Worm (Caenorhabditis elegans) whole organism, late embryonic: ENCODE measurements around the gene F37B12.1.

Experiments
- K09A11.1 ChIP-seq: sonication (generic microtip); optimal IDR thresholded peaks from 2 replicates; lab custom pipeline; 2017; ENCODE audit warnings: antibody characterized with exemption, mild to moderate bottlenecking, missing genetic modification characterization, missing compliant biosample characterization; ENCODE audit not compliant: insufficient read depth
- T23F11.4 ChIP-seq: fragments of 200-800 bp; sonication (Bioruptor generic); optimal IDR thresholded peaks from 2 replicates; lab custom pipeline; 2018; ENCODE audit warnings: mild to moderate bottlenecking, missing genetic modification characterization, missing compliant biosample characterization
- Y22D7AL.16 ChIP-seq: sonication (generic microtip); optimal IDR thresholded peaks from 2 replicates; lab custom pipeline; 2016; ENCODE audit warnings: missing genetic modification characterization, missing compliant biosample characterization
- ahr-1 ChIP-seq: sonication (generic microtip); optimal IDR thresholded peaks from 2 replicates; lab custom pipeline; 2016; ENCODE audit warnings: missing genetic modification characterization, missing compliant biosample characterization
- ceh-18 ChIP-seq: sonication (generic microtip); optimal IDR thresholded peaks from 2 replicates; lab custom pipeline; 2016; ENCODE audit warnings: missing genetic modification characterization, missing compliant biosample characterization
- ceh-19 ChIP-seq: fragments of 200-800 bp; sonication (Bioruptor generic); optimal IDR thresholded peaks from 2 replicates; lab custom pipeline; 2018; ENCODE audit warnings: mild to moderate bottlenecking, missing genetic modification characterization, missing compliant biosample characterization
- ceh-22 ChIP-seq: sonication (generic microtip); optimal IDR thresholded peaks from 2 replicates; lab custom pipeline; 2017; ENCODE audit warnings: missing biosample characterization, missing genetic modification characterization
- ceh-24 ChIP-seq: sonication (generic microtip); optimal IDR thresholded peaks from 2 replicates; lab custom pipeline; 2016; ENCODE audit warnings: mild to moderate bottlenecking, missing genetic modification characterization, missing compliant biosample characterization
- ceh-30 ChIP-seq: fragments of 150-350 bp; optimal IDR thresholded peaks from 2 replicates; lab custom pipeline; 2014; ENCODE audit warnings: missing biosample characterization, missing genetic modification characterization
- ceh-6 ChIP-seq: fragments of 200-800 bp; sonication (Bioruptor generic); optimal IDR thresholded peaks from 2 replicates; lab custom pipeline; 2018; ENCODE audit warnings: mild to moderate bottlenecking, missing genetic modification characterization, missing compliant biosample characterization
- ceh-9 ChIP-seq: sonication (generic microtip); optimal IDR thresholded peaks from 2 replicates; lab custom pipeline; 2016; ENCODE audit warnings: mild to moderate bottlenecking, missing genetic modification characterization, inconsistent platforms, missing compliant biosample characterization
- che-1 ChIP-seq: sonication (generic microtip); optimal IDR thresholded peaks from 2 replicates; lab custom pipeline; 2016; ENCODE audit warnings: mild to moderate bottlenecking, missing genetic modification characterization, missing compliant biosample characterization
- dve-1 ChIP-seq: sonication (generic microtip); optimal IDR thresholded peaks from 2 replicates; lab custom pipeline; 2017; ENCODE audit warnings: antibody characterized with exemption, mild to moderate bottlenecking, missing genetic modification characterization, missing compliant biosample characterization
- elt-2 ChIP-seq: sonication (generic microtip); optimal IDR thresholded peaks from 2 replicates; lab custom pipeline; 2016; ENCODE audit warnings: missing genetic modification reagents, missing genetic modification characterization, missing compliant biosample characterization
- ets-4 ChIP-seq: sonication (generic microtip); optimal IDR thresholded peaks from 2 replicates; lab custom pipeline; 2016; ENCODE audit warnings: missing genetic modification characterization, missing compliant biosample characterization
- fax-1 ChIP-seq: sonication (generic microtip); optimal IDR thresholded peaks from 2 replicates; lab custom pipeline; 2016; ENCODE audit warnings: missing genotype, missing genetic modification characterization, missing compliant biosample characterization
- fkh-6 ChIP-seq: sonication (generic microtip); optimal IDR thresholded peaks from 2 replicates; lab custom pipeline; 2016; ENCODE audit warnings: missing genetic modification characterization, missing compliant biosample characterization
- hlh-30 ChIP-seq: sonication (generic microtip); optimal IDR thresholded peaks from 2 replicates; lab custom pipeline; 2017; ENCODE audit warnings: antibody characterized with exemption, missing genetic modification characterization, missing compliant biosample characterization; ENCODE audit not compliant: insufficient read depth
- hlh-6 ChIP-seq: sonication (generic microtip); optimal IDR thresholded peaks from 2 replicates; lab custom pipeline; 2016; ENCODE audit warnings: missing genotype, missing genetic modification characterization, missing compliant biosample characterization
- hlh-8 ChIP-seq: sonication (generic microtip); optimal IDR thresholded peaks from 2 replicates; lab custom pipeline; 2016; ENCODE audit warnings: missing genotype, missing genetic modification characterization, missing compliant biosample characterization
- lim-6 ChIP-seq: sonication (generic microtip); optimal IDR thresholded peaks from 2 replicates; lab custom pipeline; 2016; ENCODE audit warnings: missing genetic modification characterization, missing compliant biosample characterization
- mec-3 ChIP-seq: sonication (generic microtip); optimal IDR thresholded peaks from 2 replicates; lab custom pipeline; 2016; ENCODE audit warnings: borderline replicate concordance, missing genetic modification characterization, missing compliant biosample characterization
- nhr-232 ChIP-seq: sonication (generic microtip); optimal IDR thresholded peaks from 2 replicates; lab custom pipeline; 2016; ENCODE audit warnings: missing genetic modification characterization, missing compliant biosample characterization
- npax-4 ChIP-seq: sonication (generic microtip); optimal IDR thresholded peaks from 2 replicates; lab custom pipeline; 2016; ENCODE audit warnings: missing genetic modification characterization, missing compliant biosample characterization
- pha-2 ChIP-seq: sonication (generic microtip); optimal IDR thresholded peaks from 2 replicates; lab custom pipeline; 2017; ENCODE audit warnings: mild to moderate bottlenecking, missing genetic modification characterization, missing compliant biosample characterization
- pha-4 ChIP-seq: fragments of 150-350 bp; optimal IDR thresholded peaks from 2 replicates; lab custom pipeline; 2018; ENCODE audit warnings: missing biosample characterization, missing genetic modification reagents, missing genetic modification characterization
- pqm-1 ChIP-seq: sonication (generic microtip); optimal IDR thresholded peaks from 2 replicates; lab custom pipeline; 2016; ENCODE audit warnings: missing genetic modification characterization, missing compliant biosample characterization
- sox-4 ChIP-seq: sonication (generic microtip); optimal IDR thresholded peaks from 2 replicates; lab custom pipeline; 2017; ENCODE audit warnings: mild to moderate bottlenecking, missing genetic modification characterization, inconsistent platforms, missing compliant biosample characterization
- syd-9 ChIP-seq: sonication (generic microtip); optimal IDR thresholded peaks from 2 replicates; lab custom pipeline; 2016; ENCODE audit warnings: mild to moderate bottlenecking, missing genetic modification characterization, moderate library complexity, missing compliant biosample characterization
- tbx-7 ChIP-seq: sonication (generic microtip); optimal IDR thresholded peaks from 2 replicates; lab custom pipeline; 2016; ENCODE audit warnings: missing genotype, missing genetic modification characterization, missing compliant biosample characterization
- unc-55 ChIP-seq: sonication (generic microtip); optimal IDR thresholded peaks from 2 replicates; lab custom pipeline; 2017; ENCODE audit warnings: missing biosample characterization, missing genetic modification reagents, missing genetic modification characterization
- unc-86 ChIP-seq: sonication (generic microtip); optimal IDR thresholded peaks from 2 replicates; lab custom pipeline; 2016; ENCODE audit warnings: missing genetic modification characterization, missing compliant biosample characterization
- zip-5 ChIP-seq: sonication (generic microtip); optimal IDR thresholded peaks from 2 replicates; lab custom pipeline; 2016; ENCODE audit warnings: missing genetic modification characterization, missing compliant biosample characterization
- ztf-16 ChIP-seq: sonication (generic microtip); optimal IDR thresholded peaks from 2 replicates; lab custom pipeline; 2017; ENCODE audit warnings: missing genetic modification characterization, missing compliant biosample characterization

The F37B12.1 gene

DNA sequence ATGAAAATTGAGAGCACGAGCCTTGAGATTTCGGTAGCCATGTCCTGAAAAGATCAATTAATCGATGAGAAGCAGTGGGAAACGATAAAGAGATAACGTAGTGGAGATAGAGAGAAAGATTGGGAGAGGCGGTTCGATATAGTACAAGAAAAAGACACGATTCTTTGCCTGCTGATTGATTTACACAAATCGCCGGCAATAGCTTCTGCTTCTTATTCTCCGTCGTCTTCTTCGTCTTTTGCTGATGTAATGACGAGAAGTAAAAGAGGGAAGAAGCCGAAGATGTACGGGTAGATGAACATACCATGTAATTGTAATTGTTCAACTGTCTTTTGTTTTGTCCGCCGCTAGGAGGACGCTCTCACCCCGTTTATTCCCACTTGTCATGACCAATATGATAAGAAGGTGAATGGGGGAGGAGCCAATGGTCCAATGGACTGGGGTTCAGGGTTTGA lies at the start of gene F37B12.1:
Gene F37B12.1, minus strand, starts transcription at position 51 of the 455 bp plus-strand sequence.
- no peak for TF ChIP-seq ahr-1 (tag; lab: Kevin White, UChicago)
- TF ChIP-seq ceh-9: no peak
- no peak for TF ChIP-seq pqm-1 (tag; lab: Kevin White, UChicago)
- no peak for TF ChIP-seq fax-1 (tag; lab: Kevin White, UChicago)
- TF ChIP-seq K09A11.1 (tag; lab: Kevin White, UChicago): no peak
- no peak for TF ChIP-seq T23F11.4 (GFP tag; lab: Kevin White, UChicago)
- TF ChIP-seq ztf-16 (tag; lab: Kevin White, UChicago): no peak
- no peak for TF ChIP-seq elt-2 (tag; lab: Kevin White, UChicago)
- TF ChIP-seq sox-4: no peak
- no peak for TF ChIP-seq ceh-22 (tag; lab: Kevin White, UChicago)
- no peak for TF ChIP-seq hlh-6 (tag; lab: Kevin White, UChicago)
- TF ChIP-seq nhr-232 (tag; lab: Kevin White, UChicago): no peak
- TF ChIP-seq zip-5 (tag; lab: Kevin White, UChicago): no peak
- TF ChIP-seq pha-2: no peak
- no peak for TF ChIP-seq Y22D7AL.16 (tag; lab: Kevin White, UChicago)
- no peak for TF ChIP-seq lim-6 (tag; lab: Kevin White, UChicago)
- no peak for TF ChIP-seq fkh-6 (tag; lab: Kevin White, UChicago)

ce11 chrII:9078351-9078750 lies 49.3 kb upstream of the F37B12.1 start:
- no peak for TF ChIP-seq hlh-8 (tag; lab: Kevin White, UChicago)
- no peak for TF ChIP-seq syd-9
- TF ChIP-seq ceh-30: no peak
- TF ChIP-seq tbx-7 (tag; lab: Kevin White, UChicago): no peak
- no peak for TF ChIP-seq dve-1 (tag; lab: Kevin White, UChicago)
- no peak for TF ChIP-seq unc-86 (tag; lab: Kevin White, UChicago)
- no peak for TF ChIP-seq zip-5 (tag; lab: Kevin White, UChicago)
- no peak for TF ChIP-seq ets-4 (tag; lab: Kevin White, UChicago)
- TF ChIP-seq ceh-6 (GFP tag; lab: Kevin White, UChicago): no peak
- TF ChIP-seq ahr-1 (tag; lab: Kevin White, UChicago): no peak
- TF ChIP-seq elt-2 (tag; lab: Kevin White, UChicago): no peak
- TF ChIP-seq unc-55: no peak
- TF ChIP-seq ceh-24: no peak
- TF ChIP-seq ceh-19 (GFP tag; lab: Kevin White, UChicago): no peak
- TF ChIP-seq che-1 (tag; lab: Kevin White, UChicago): no peak
- no peak for TF ChIP-seq pha-4 (tag; lab: Kevin White, UChicago)
- TF ChIP-seq, all 69 proteins: peak for 0

- TF ChIP-seq npax-4 (tag; lab: Kevin White, UChicago) (no peak), unc-55 (peak; percentile 32), ceh-18 (tag; lab: Kevin White, UChicago) (peak; percentile 35), mec-3 (tag; lab: Kevin White, UChicago) (no peak)
- TF ChIP-seq, all 69 proteins: peak for 2
Observed at ce11 chrII:9076098-9076879, 47.2 kb upstream of the F37B12.1 start.

DNA sequence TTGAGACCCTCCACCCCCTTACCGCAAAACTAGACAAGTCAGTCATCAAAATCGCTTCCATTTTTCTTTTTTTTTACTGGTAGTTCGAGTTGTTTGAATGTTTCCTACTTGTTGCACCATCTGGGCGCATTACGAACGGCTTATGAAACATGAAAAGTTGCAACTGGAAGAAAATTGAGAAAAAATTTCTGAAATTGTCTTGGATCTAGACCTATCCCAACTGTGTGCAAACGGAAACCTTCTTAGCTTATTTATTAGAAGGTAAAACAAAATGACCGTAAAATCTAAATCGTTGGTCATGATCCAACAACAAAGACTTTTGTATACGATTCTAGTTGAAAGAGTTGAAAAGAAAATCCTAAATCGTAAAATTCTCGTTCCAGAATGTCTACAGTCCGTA lies 45.4 kb upstream of the F37B12.1 start:
- TF ChIP-seq hlh-30 (tag; lab: Kevin White, UChicago): no peak
